Worm (Caenorhabditis elegans) whole organism, L3 larva: ENCODE data around the gene ver-4.

Source experiments
- elt-2 ChIP-seq: sonication (generic microtip); optimal IDR thresholded peaks from 2 replicates; lab custom pipeline; 2016; ENCODE audit warnings: missing genetic modification reagents, mild to moderate bottlenecking, missing genetic modification characterization, missing compliant biosample characterization
- lin-15B ChIP-seq: fragments of 150-350 bp; optimal IDR thresholded peaks from 2 replicates; lab custom pipeline; 2014; ENCODE audit warnings: missing biosample characterization, missing genetic modification characterization
- lin-39 ChIP-seq: fragments of 150-350 bp; optimal IDR thresholded peaks from 2 replicates; lab custom pipeline; 2018; ENCODE audit warnings: missing biosample characterization, missing genetic modification reagents, missing genetic modification characterization
- mdl-1 ChIP-seq: fragments of 150-350 bp; optimal IDR thresholded peaks from 2 replicates; lab custom pipeline; 2014; ENCODE audit warnings: missing biosample characterization, missing genetic modification characterization
- skn-1 ChIP-seq: fragments of 150-350 bp; optimal IDR thresholded peaks from 2 replicates; lab custom pipeline; 2014; ENCODE audit warnings: missing biosample characterization, missing genetic modification characterization
- snpc-4 ChIP-seq: fragments of 150-350 bp; optimal IDR thresholded peaks from 2 replicates; lab custom pipeline; 2014; ENCODE audit warnings: missing biosample characterization, missing genetic modification characterization
- unc-62 ChIP-seq: fragments of 150-350 bp; sonication (generic microtip); optimal IDR thresholded peaks from 4 replicates; lab custom pipeline; 2014; ENCODE audit warnings: missing biosample characterization, missing genetic modification reagents, missing genetic modification characterization
- ztf-11 ChIP-seq: fragments of 150-350 bp; optimal IDR thresholded peaks from 2 replicates; lab custom pipeline; 2014; ENCODE audit warnings: missing biosample characterization, missing genetic modification characterization

ce11 chrX:10981374-10981773, 777 bp upstream of the ver-4 start:
- TF ChIP-seq elt-2 (tag; lab: Kevin White, UChicago): no peak
- TF ChIP-seq lin-39 (tag; lab: Kevin White, UChicago): no peak
- no peak for TF ChIP-seq mdl-1 (tag; lab: Kevin White, UChicago)
- no peak for TF ChIP-seq unc-62 (GFP tag; lab: Kevin White, UChicago)
- TF ChIP-seq skn-1: no peak
- no peak for TF ChIP-seq lin-15B (tag; lab: Kevin White, UChicago)
- no peak for TF ChIP-seq snpc-4
- TF ChIP-seq ztf-11 (tag; lab: Kevin White, UChicago): no peak
